Fruit fly (Drosophila melanogaster) Kc167 (cell line): ENCODE results near the gene CG43750.

Source experiments
- Myc ChIP-seq: fragments of >200 bp; optimal IDR thresholded peaks from 2 replicates; lab custom pipeline; 2017; ENCODE audit warnings: missing external identifiers
- Sin3A ChIP-seq: fragments of >200 bp; optimal IDR thresholded peaks from 2 replicates; lab custom pipeline; 2018; ENCODE audit warnings: missing external identifiers
- h ChIP-seq: fragments of >200 bp; optimal IDR thresholded peaks from 3 replicates; lab custom pipeline; 2018; ENCODE audit warnings: missing external identifiers
- insv ChIP-seq: fragments of >200 bp; optimal IDR thresholded peaks from 3 replicates; lab custom pipeline; 2018; ENCODE audit warnings: missing external identifiers
- psq ChIP-seq: fragments of >200 bp; optimal IDR thresholded peaks from 2 replicates; lab custom pipeline; 2017; ENCODE audit warnings: missing external identifiers
- ttk ChIP-seq: sonication (Bioruptor generic); optimal IDR thresholded peaks from 2 replicates; lab custom pipeline; 2017; ENCODE audit warnings: missing external identifiers

CG43750 gene

dm6 chr2L:2385692-2386091 lies 4.8 kb downstream of the CG43750 start, which contains the start of gene CG3557:
TSS of gene CG3557 (minus strand) at chr2L:2385792.
- TF ChIP-seq psq (lab: Kevin White, UChicago) = no peak
- no peak for TF ChIP-seq h (lab: Kevin White, UChicago)
- TF ChIP-seq Sin3A (lab: Kevin White, UChicago) = no peak
- TF ChIP-seq insv (lab: Kevin White, UChicago) = no peak
- no peak for TF ChIP-seq ttk (lab: Kevin White, UChicago)
- TF ChIP-seq Myc (lab: Kevin White, UChicago) = no peak

dm6 chr2L:2382971-2383370 lies 7.5 kb downstream of the CG43750 start, which contains the start of gene PIG-Wa:
TSS of gene PIG-Wa (plus strand) at chr2L:2383202.
- TF ChIP-seq ttk (lab: Kevin White, UChicago) (no peak), insv (lab: Kevin White, UChicago) (no peak), h (lab: Kevin White, UChicago) (no peak), psq (lab: Kevin White, UChicago) (no peak)

dm6 chr2L:2380805-2381204 lies 9.7 kb downstream of the CG43750 start, which contains the start of gene Eogt:
TSS of gene Eogt (plus strand) at chr2L:2381097.
- no peak for TF ChIP-seq ttk (lab: Kevin White, UChicago)

dm6 chr2L:2376418-2376702 lies 14.1 kb downstream of the CG43750 start:
- TF ChIP-seq ttk (lab: Kevin White, UChicago) = no peak
- TF ChIP-seq h (lab: Kevin White, UChicago) = no peak
- TF ChIP-seq insv (lab: Kevin White, UChicago) = no peak
- TF ChIP-seq Sin3A (lab: Kevin White, UChicago) = no peak
- no peak for TF ChIP-seq Myc (lab: Kevin White, UChicago)
- no peak for TF ChIP-seq psq (lab: Kevin White, UChicago)

dm6 chr2L:2375655-2376417 lies 14.7 kb downstream of the CG43750 start, which contains the start of gene Atxn7:
TSS of gene Atxn7 (plus strand) at chr2L:2375841.
- no peak for TF ChIP-seq Sin3A (lab: Kevin White, UChicago)
- no peak for TF ChIP-seq insv (lab: Kevin White, UChicago)
- TF ChIP-seq ttk (lab: Kevin White, UChicago) = no peak
- TF ChIP-seq h (lab: Kevin White, UChicago) = no peak
- no peak for TF ChIP-seq psq (lab: Kevin White, UChicago)
- no peak for TF ChIP-seq Myc (lab: Kevin White, UChicago)

- TF ChIP-seq ttk (lab: Kevin White, UChicago) = no peak
- TF ChIP-seq h (lab: Kevin White, UChicago) = no peak
- no peak for TF ChIP-seq insv (lab: Kevin White, UChicago)
- no peak for TF ChIP-seq Sin3A (lab: Kevin White, UChicago)
- TF ChIP-seq psq (lab: Kevin White, UChicago) = no peak
- no peak for TF ChIP-seq Myc (lab: Kevin White, UChicago)
Measured at dm6 chr2L:2373818-2374746, 16.4 kb downstream of the CG43750 start, which contains the start of the genes CG3609 and CG15390. TSS of gene CG3609 (minus strand) at chr2L:2374627. TSS of gene CG15390 (plus strand) at chr2L:2374713.

- no peak for TF ChIP-seq h (lab: Kevin White, UChicago)
- TF ChIP-seq Sin3A (lab: Kevin White, UChicago) = no peak
- TF ChIP-seq insv (lab: Kevin White, UChicago) = no peak
- TF ChIP-seq Myc (lab: Kevin White, UChicago) = no peak
- no peak for TF ChIP-seq ttk (lab: Kevin White, UChicago)
- TF ChIP-seq psq (lab: Kevin White, UChicago) = no peak
Measured at dm6 chr2L:2372112-2372449, 18.4 kb downstream of the CG43750 start.

dm6 chr2L:2371406-2372111 lies 18.9 kb downstream of the CG43750 start, which contains the start of gene CG3597:
TSS of gene CG3597 (minus strand) at chr2L:2371524.
- TF ChIP-seq h (lab: Kevin White, UChicago) (no peak), psq (lab: Kevin White, UChicago) (no peak), Sin3A (lab: Kevin White, UChicago) (no peak), Myc (lab: Kevin White, UChicago) (no peak), ttk (lab: Kevin White, UChicago) (no peak), insv (lab: Kevin White, UChicago) (no peak)

dm6 chr2L:2370352-2370751 lies 20.1 kb downstream of the CG43750 start:
- no peak for TF ChIP-seq ttk (lab: Kevin White, UChicago)
- TF ChIP-seq insv (lab: Kevin White, UChicago) = no peak
- no peak for TF ChIP-seq psq (lab: Kevin White, UChicago)
- no peak for TF ChIP-seq Myc (lab: Kevin White, UChicago)
- no peak for TF ChIP-seq h (lab: Kevin White, UChicago)
- no peak for TF ChIP-seq Sin3A (lab: Kevin White, UChicago)

- TF ChIP-seq psq (lab: Kevin White, UChicago) = no peak
Measured at dm6 chr2L:2365655-2366214, 24.8 kb downstream of the CG43750 start.
